Fruit fly (Drosophila melanogaster): ENCODE data around the gene puc.

Gene puc

dm6 chr3R:8149995-8150394 lies 44.9 kb downstream of the puc start:
- TF ChIP-seq CG10348 (GFP tag; IDR thresholded peaks at IDR 0.05) (no peak), EcR (GFP tag; optimal IDR thresholded peaks at IDR 0.05) (no peak), CG12605 (GFP tag; IDR thresholded peaks at IDR 0.05) (no peak), D1 (tag; optimal IDR thresholded peaks at IDR 0.05) (no peak), CG34367 (tag; optimal IDR thresholded peaks at IDR 0.05) (no peak), CG9948 (tag; optimal IDR thresholded peaks at IDR 0.05) (no peak), CG8159 (tag; optimal IDR thresholded peaks at IDR 0.05) (no peak), gl (tag; optimal IDR thresholded peaks at IDR 0.05) (no peak), CG13204 (GFP tag; optimal IDR thresholded peaks at IDR 0.05) (no peak), Pif1B (GFP tag; optimal IDR thresholded peaks at IDR 0.05) (no peak), rn (GFP tag; IDR thresholded peaks at IDR 0.05) (no peak), Pif1A (GFP tag; optimal IDR thresholded peaks at IDR 0.05) (no peak), CG32121 (GFP tag; IDR thresholded peaks at IDR 0.05) (no peak), CG4496 (GFP tag; IDR thresholded peaks at IDR 0.05) (no peak), Ets98B (GFP tag; IDR thresholded peaks at IDR 0.05) (no peak), CG14655 (GFP tag; optimal IDR thresholded peaks at IDR 0.05) (no peak)

DNA sequence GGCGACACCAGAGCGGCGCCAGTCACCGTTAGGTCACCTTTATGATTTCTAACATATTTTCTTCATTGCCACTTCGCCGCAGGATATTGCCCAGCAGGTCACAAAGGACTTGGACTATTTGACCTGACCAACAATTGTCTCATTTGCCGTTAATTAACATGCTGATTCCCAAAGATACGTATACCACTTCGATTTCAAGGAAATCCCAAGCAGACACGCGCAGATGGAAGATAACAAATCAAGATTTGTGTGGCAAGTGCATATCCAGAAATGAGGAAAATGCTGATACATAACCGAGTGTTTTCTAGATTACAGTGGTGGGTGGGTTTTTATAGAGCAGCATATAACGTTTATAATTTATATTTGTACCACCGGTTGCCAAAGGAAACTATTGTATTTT lies 46.0 kb downstream of the puc start:
- TF ChIP-seq CG9948 (tag; optimal IDR thresholded peaks at IDR 0.05) (no peak), CG8159 (tag; optimal IDR thresholded peaks at IDR 0.05) (no peak), CG8301 (tag; optimal IDR thresholded peaks at IDR 0.05) (no peak), CG13204 (GFP tag; optimal IDR thresholded peaks at IDR 0.05) (no peak), Pif1A (GFP tag; optimal IDR thresholded peaks at IDR 0.05) (no peak), CG15710 (tag; optimal IDR thresholded peaks at IDR 0.05) (no peak), fd96Ca (GFP tag; IDR thresholded peaks at IDR 0.05) (no peak), Pif1B (GFP tag; optimal IDR thresholded peaks at IDR 0.05) (no peak), CG4496 (GFP tag; IDR thresholded peaks at IDR 0.05) (no peak), EcR (GFP tag; optimal IDR thresholded peaks at IDR 0.05) (no peak), Ets98B (GFP tag; IDR thresholded peaks at IDR 0.05) (no peak), D1 (tag; optimal IDR thresholded peaks at IDR 0.05) (no peak)

DNA sequence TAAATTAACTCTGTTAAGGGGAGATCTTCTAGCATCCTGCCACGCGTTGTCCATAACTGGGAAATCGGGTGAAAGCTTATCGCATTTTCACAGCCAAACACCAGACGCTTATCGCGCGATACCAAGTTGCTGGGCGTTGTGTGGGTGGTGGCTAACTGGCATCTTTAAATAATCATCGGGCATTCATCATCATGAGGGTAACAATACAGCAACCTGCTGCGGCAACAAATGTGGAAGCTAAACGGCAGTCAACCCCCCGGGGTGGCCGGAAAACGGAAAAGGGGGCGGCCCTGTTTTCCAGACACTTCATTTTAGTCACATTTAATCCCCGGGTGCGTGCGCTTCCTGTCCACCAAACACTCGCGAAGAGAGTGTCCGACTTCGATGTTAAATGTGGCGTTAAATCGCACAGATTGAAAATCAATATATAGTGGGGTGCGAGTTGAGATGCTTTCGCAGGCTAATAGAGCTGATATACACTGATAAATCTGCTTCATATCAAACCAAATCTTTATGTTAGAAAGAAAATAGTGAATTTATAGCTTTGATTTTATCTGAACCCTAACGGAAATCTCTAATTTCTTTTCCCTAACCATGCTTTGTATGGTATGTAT lies 47.6 kb downstream of the puc start:
- no peak for TF ChIP-seq Ets98B (GFP tag; IDR thresholded peaks at IDR 0.05)
- no peak for TF ChIP-seq CG14655 (GFP tag; optimal IDR thresholded peaks at IDR 0.05)
- no peak for TF ChIP-seq CG9948 (tag; optimal IDR thresholded peaks at IDR 0.05)
- no peak for TF ChIP-seq CG15710 (tag; optimal IDR thresholded peaks at IDR 0.05)
- TF ChIP-seq CG13204 (GFP tag; optimal IDR thresholded peaks at IDR 0.05) = no peak
- TF ChIP-seq Snoo (tag; optimal IDR thresholded peaks at IDR 0.05) = no peak
- no peak for TF ChIP-seq CG17806 (tag; optimal IDR thresholded peaks at IDR 0.05)
- TF ChIP-seq gl (tag; optimal IDR thresholded peaks at IDR 0.05) = no peak

- TF ChIP-seq CG12605 (GFP tag; IDR thresholded peaks at IDR 0.05) (peak; percentile 47; the same call in 1 of the 2 replicates), rn (GFP tag; IDR thresholded peaks at IDR 0.05) (no peak), CG13204 (GFP tag; optimal IDR thresholded peaks at IDR 0.05) (no peak), Pif1A (GFP tag; optimal IDR thresholded peaks at IDR 0.05) (peak; percentile 45), D1 (tag; optimal IDR thresholded peaks at IDR 0.05) (peak; percentile 1), Snoo (tag; optimal IDR thresholded peaks at IDR 0.05) (peak; percentile 60), Pif1B (GFP tag; optimal IDR thresholded peaks at IDR 0.05) (peak; percentile 74), CG15710 (tag; optimal IDR thresholded peaks at IDR 0.05) (peak; percentile 61), CG14655 (GFP tag; optimal IDR thresholded peaks at IDR 0.05) (peak; percentile 74), CG34367 (tag; optimal IDR thresholded peaks at IDR 0.05) (peak; percentile 31), CG32121 (GFP tag; IDR thresholded peaks at IDR 0.05) (0 out of 2 replicates have a peak, but pooled peaks have one; percentile 22), CG17806 (tag; optimal IDR thresholded peaks at IDR 0.05) (peak; percentile 66), fd96Ca (GFP tag; IDR thresholded peaks at IDR 0.05) (peak; percentile 82), EcR (GFP tag; optimal IDR thresholded peaks at IDR 0.05) (no peak), gl (tag; optimal IDR thresholded peaks at IDR 0.05) (no peak), CG9948 (tag; optimal IDR thresholded peaks at IDR 0.05) (peak; percentile 69), CG10348 (GFP tag; IDR thresholded peaks at IDR 0.05) (no peak), CG8301 (tag; optimal IDR thresholded peaks at IDR 0.05) (peak; percentile 66), CG8159 (tag; optimal IDR thresholded peaks at IDR 0.05) (peak; percentile 70), Ets98B (GFP tag; IDR thresholded peaks at IDR 0.05) (peak; percentile 53), CG4496 (GFP tag; IDR thresholded peaks at IDR 0.05) (peak; percentile 79)
These were observed 49.0 kb downstream of the puc start for dm6 chr3R:8153958-8154606.

DNA sequence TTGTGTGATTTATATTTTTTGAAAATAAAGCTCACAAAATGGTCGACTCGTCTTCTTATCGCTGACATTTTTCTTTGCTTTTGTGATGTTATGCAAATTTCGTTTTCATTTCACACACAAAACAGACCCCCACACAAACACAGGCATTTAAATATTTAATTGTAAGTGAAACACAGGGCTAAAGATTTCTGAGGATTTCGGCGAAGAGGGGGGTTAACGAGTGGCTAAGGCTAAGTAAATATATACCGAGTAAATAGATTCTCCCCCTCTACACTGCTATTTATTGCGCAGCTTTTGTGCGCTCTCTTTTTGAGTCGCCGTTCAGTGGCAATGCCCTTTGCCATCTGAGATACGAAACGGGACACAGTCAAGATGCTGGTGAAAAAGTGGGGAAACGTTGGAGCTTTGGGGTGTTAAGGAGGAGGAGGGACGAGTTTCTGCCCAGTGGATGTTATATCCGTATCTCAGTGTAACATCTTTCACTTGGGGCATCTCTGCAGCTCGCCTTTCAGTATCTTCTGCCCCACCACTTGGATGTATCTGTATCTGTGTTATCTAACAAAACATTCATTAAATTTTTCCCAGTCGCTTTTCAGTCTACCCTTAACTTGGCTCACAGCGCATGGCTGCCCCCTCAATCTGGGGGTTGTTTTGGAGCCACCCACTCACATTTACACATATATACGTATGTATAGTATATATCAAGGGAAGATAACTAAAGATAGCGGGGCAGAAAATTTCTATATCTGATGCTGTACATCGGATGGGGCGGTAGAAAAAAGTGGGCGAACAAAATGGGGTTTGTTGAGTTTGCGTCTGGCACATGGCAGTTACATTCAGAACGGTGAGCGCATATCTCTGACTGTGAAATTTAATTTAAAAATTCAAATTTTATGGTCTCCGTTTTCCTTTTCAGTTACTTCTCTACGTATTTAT lies 50.9 kb downstream of the puc start:
- TF ChIP-seq EcR (GFP tag; optimal IDR thresholded peaks at IDR 0.05) (peak; percentile 30), CG13204 (GFP tag; optimal IDR thresholded peaks at IDR 0.05) (no peak)
